Worm (Caenorhabditis elegans) whole organism, L3 larva: ENCODE data around the gene sgt-1.
"Not testable (repeated sequence)": the region's sequence is repeated elsewhere in the genome, so short reads cannot be mapped to it uniquely, and the experiment has no call there.

Experiments used
- R02D3.7 ChIP-seq: fragments of 150-350 bp; optimal IDR thresholded peaks from 2 replicates; lab custom pipeline; 2014; ENCODE audit warnings: missing biosample characterization, missing genetic modification characterization
- ZK546.5 ChIP-seq: sonication (generic microtip); optimal IDR thresholded peaks from 2 replicates; lab custom pipeline; 2017; ENCODE audit warnings: missing biosample characterization, missing genetic modification characterization
- aly-2 ChIP-seq: fragments of 150-350 bp; optimal IDR thresholded peaks from 2 replicates; lab custom pipeline; 2014; ENCODE audit warnings: missing biosample characterization, missing genetic modification characterization
- ceh-16 ChIP-seq: sonication (generic microtip); optimal IDR thresholded peaks from 2 replicates; lab custom pipeline; 2017; ENCODE audit warnings: missing biosample characterization, missing genetic modification characterization
- ceh-28 ChIP-seq: fragments of 150-350 bp; optimal IDR thresholded peaks from 2 replicates; lab custom pipeline; 2014; ENCODE audit warnings: missing biosample characterization, missing genetic modification reagents, missing genetic modification characterization
- ceh-9 ChIP-seq: sonication (generic microtip); optimal IDR thresholded peaks from 2 replicates; lab custom pipeline; 2018; ENCODE audit warnings: missing biosample characterization, missing genetic modification characterization
- egl-27 ChIP-seq: sonication (generic microtip); optimal IDR thresholded peaks from 4 replicates; lab custom pipeline; 2017; ENCODE audit warnings: missing biosample characterization, missing genetic modification reagents, missing genetic modification characterization
- egl-5 ChIP-seq: fragments of 150-350 bp; optimal IDR thresholded peaks from 2 replicates; lab custom pipeline; 2017; ENCODE audit warnings: missing biosample characterization, missing genetic modification reagents, missing genetic modification characterization, inconsistent platforms
- elt-1 ChIP-seq: fragments of 150-350 bp; optimal IDR thresholded peaks from 2 replicates; lab custom pipeline; 2014; ENCODE audit warnings: missing biosample characterization, missing genetic modification characterization
- elt-2 ChIP-seq: sonication (generic microtip); optimal IDR thresholded peaks from 2 replicates; lab custom pipeline; 2016; ENCODE audit warnings: missing genetic modification reagents, mild to moderate bottlenecking, missing genetic modification characterization, missing compliant biosample characterization
- fkh-10 ChIP-seq: sonication (generic microtip); optimal IDR thresholded peaks from 2 replicates; lab custom pipeline; 2017; ENCODE audit warnings: missing biosample characterization, missing genetic modification reagents, missing genetic modification characterization
- fkh-2 ChIP-seq: fragments of 150-350 bp; optimal IDR thresholded peaks from 2 replicates; lab custom pipeline; 2014; ENCODE audit warnings: missing biosample characterization, missing genetic modification reagents, missing genetic modification characterization
- hmg-11 ChIP-seq: sonication (generic microtip); optimal IDR thresholded peaks from 2 replicates; lab custom pipeline; 2016; ENCODE audit warnings: missing genetic modification characterization, missing compliant biosample characterization
- jun-1 ChIP-seq: fragments of 150-350 bp; optimal IDR thresholded peaks from 2 replicates; lab custom pipeline; 2014; ENCODE audit warnings: missing biosample characterization, missing genetic modification reagents, missing genetic modification characterization
- lin-15B ChIP-seq: fragments of 150-350 bp; optimal IDR thresholded peaks from 2 replicates; lab custom pipeline; 2014; ENCODE audit warnings: missing biosample characterization, missing genetic modification characterization
- lin-39 ChIP-seq: fragments of 150-350 bp; optimal IDR thresholded peaks from 2 replicates; lab custom pipeline; 2018; ENCODE audit warnings: missing biosample characterization, missing genetic modification reagents, missing genetic modification characterization
- lsy-12 ChIP-seq: sonication (generic microtip); optimal IDR thresholded peaks from 2 replicates; lab custom pipeline; 2016; ENCODE audit warnings: mild to moderate bottlenecking, missing genetic modification characterization, missing compliant biosample characterization
- mdl-1 ChIP-seq: fragments of 150-350 bp; optimal IDR thresholded peaks from 2 replicates; lab custom pipeline; 2014; ENCODE audit warnings: missing biosample characterization, missing genetic modification characterization
- nfya-1 ChIP-seq: sonication (generic microtip); optimal IDR thresholded peaks from 2 replicates; lab custom pipeline; 2017; ENCODE audit warnings: missing genetic modification characterization, mild to moderate bottlenecking, missing compliant biosample characterization, antibody characterized with exemption, moderate library complexity; ENCODE audit not compliant: insufficient read depth
- nhr-11 ChIP-seq: fragments of 150-350 bp; optimal IDR thresholded peaks from 2 replicates; lab custom pipeline; 2014; ENCODE audit warnings: missing biosample characterization, missing genetic modification characterization
- nhr-12 ChIP-seq: fragments of 150-350 bp; optimal IDR thresholded peaks from 2 replicates; lab custom pipeline; 2014; ENCODE audit warnings: missing biosample characterization, missing genetic modification characterization
- nhr-23 ChIP-seq: fragments of 150-350 bp; optimal IDR thresholded peaks from 2 replicates; lab custom pipeline; 2014; ENCODE audit warnings: missing biosample characterization, missing genetic modification reagents, missing genetic modification characterization
- nhr-237 ChIP-seq: fragments of 150-350 bp; optimal IDR thresholded peaks from 2 replicates; lab custom pipeline; 2014; ENCODE audit warnings: missing biosample characterization, missing genetic modification characterization
- nhr-25 ChIP-seq: sonication (generic microtip); optimal IDR thresholded peaks from 2 replicates; lab custom pipeline; 2017; ENCODE audit warnings: missing biosample characterization, missing genetic modification characterization
- nhr-28 ChIP-seq: fragments of 150-350 bp; optimal IDR thresholded peaks from 2 replicates; lab custom pipeline; 2014; ENCODE audit warnings: missing biosample characterization, missing genetic modification characterization
- nhr-43 ChIP-seq: sonication (generic microtip); optimal IDR thresholded peaks from 2 replicates; lab custom pipeline; 2016; ENCODE audit warnings: mild to moderate bottlenecking, missing genetic modification characterization, missing compliant biosample characterization; ENCODE audit not compliant: poor library complexity, severe bottlenecking
- nhr-67 ChIP-seq: fragments of 150-350 bp; optimal IDR thresholded peaks from 2 replicates; lab custom pipeline; 2014; ENCODE audit warnings: missing biosample characterization, missing genetic modification characterization
- nhr-77 ChIP-seq: fragments of 150-350 bp; optimal IDR thresholded peaks from 2 replicates; lab custom pipeline; 2014; ENCODE audit warnings: missing biosample characterization, missing genetic modification characterization
- pha-4 ChIP-seq: fragments of 150-350 bp; optimal IDR thresholded peaks from 2 replicates; lab custom pipeline; 2014; ENCODE audit warnings: missing biosample characterization, missing genetic modification reagents, missing genetic modification characterization
- pqm-1 ChIP-seq: fragments of 150-350 bp; optimal IDR thresholded peaks from 2 replicates; lab custom pipeline; 2017; ENCODE audit warnings: missing biosample characterization, missing genetic modification characterization, inconsistent platforms
- sea-2 ChIP-seq: fragments of 150-350 bp; sonication (generic microtip); optimal IDR thresholded peaks from 4 replicates; lab custom pipeline; 2014; ENCODE audit warnings: missing biosample characterization, missing genetic modification reagents, missing genetic modification characterization
- skn-1 ChIP-seq: fragments of 150-350 bp; optimal IDR thresholded peaks from 2 replicates; lab custom pipeline; 2014; ENCODE audit warnings: missing biosample characterization, missing genetic modification characterization
- snpc-4 ChIP-seq: fragments of 150-350 bp; optimal IDR thresholded peaks from 2 replicates; lab custom pipeline; 2014; ENCODE audit warnings: missing biosample characterization, missing genetic modification characterization
- tbx-2 ChIP-seq: sonication (generic microtip); optimal IDR thresholded peaks from 2 replicates; lab custom pipeline; 2016; ENCODE audit warnings: mild to moderate bottlenecking, missing genetic modification characterization, missing compliant biosample characterization
- unc-62 ChIP-seq: fragments of 150-350 bp; sonication (generic microtip); optimal IDR thresholded peaks from 4 replicates; lab custom pipeline; 2014; ENCODE audit warnings: missing biosample characterization, missing genetic modification reagents, missing genetic modification characterization
- zag-1 ChIP-seq: fragments of 150-350 bp; optimal IDR thresholded peaks from 2 replicates; lab custom pipeline; 2014; ENCODE audit warnings: missing biosample characterization, missing genetic modification characterization
- ztf-11 ChIP-seq: fragments of 150-350 bp; optimal IDR thresholded peaks from 2 replicates; lab custom pipeline; 2014; ENCODE audit warnings: missing biosample characterization, missing genetic modification characterization
- ztf-4 ChIP-seq: fragments of 150-350 bp; optimal IDR thresholded peaks from 2 replicates; lab custom pipeline; 2014; ENCODE audit warnings: missing biosample characterization, missing genetic modification characterization

The sgt-1 gene

DNA sequence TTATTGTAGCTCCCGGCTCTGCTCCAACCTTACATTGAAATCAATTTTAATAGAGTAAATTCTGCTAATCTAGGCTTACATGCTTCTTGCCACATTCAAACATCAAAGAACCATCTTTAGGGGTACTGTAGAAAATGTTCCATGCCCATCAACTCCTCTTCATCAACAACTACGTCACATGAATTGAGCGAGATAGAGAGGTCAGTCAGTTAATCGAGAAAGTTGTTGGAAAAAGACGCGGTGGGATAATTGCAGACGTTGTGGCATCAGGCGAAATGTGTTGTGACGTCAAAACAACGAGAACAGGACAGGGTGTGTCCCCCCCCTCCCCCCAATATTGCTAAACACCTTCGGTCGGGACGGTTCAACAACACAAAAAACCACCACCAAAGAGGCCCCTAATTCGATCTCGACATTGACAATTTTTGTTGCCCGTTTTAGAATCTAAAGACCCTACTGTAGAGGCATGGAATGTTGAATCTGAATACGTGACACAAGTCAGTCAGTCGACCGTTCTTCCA, 15.0 kb upstream of the sgt-1 start:
- TF ChIP-seq nhr-25 (tag; lab: Kevin White, UChicago) (peak; percentile 32), egl-27 (tag; lab: Kevin White, UChicago) (no peak)

DNA sequence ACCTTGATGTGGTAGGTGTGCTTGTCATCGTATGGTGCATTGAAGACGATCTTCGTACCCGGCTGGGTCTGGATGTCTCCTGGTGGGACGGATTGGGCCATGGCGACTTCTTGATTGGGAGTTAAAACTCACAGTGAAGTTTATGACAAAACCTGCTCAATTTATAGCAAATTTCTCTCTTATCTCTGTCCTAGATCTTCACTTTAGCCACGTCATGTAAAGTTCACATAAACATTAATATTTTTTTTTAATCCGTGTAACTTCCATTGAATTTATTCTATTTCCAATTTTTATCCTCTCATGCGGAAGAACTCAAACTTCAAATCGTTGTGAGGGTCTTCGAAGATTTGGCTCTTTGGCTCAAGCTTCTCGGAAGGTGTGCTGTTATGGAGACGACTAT, 12.9 kb upstream of the sgt-1 start, which contains the start of gene msp-31:
Gene msp-31 (minus strand): TSS at position 101 of the 400 bp plus-strand sequence.
- TF ChIP-seq ceh-9 (tag; lab: Kevin White, UChicago); fkh-2; nhr-28 (tag; lab: Kevin White, UChicago): not testable (repeated sequence)

DNA sequence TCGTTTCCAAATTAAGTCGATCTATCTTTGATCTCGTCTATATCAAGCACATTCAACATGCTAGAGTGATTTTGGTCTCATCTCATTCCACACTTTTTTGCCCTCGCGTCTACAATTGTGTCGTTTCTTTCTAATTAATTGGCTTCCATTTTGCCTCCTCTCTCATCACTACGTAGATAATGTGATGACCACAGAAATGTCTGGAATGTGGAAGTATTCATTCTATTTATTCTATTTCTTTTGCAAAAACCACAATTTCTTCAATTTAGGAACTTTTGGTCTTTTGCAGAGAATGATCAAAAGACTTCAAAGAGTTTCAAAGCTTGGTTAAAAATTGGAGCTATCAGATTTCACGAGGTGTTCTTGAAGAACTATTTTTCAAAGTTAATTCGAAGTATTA, 12.0 kb upstream of the sgt-1 start:
- TF ChIP-seq nhr-237 (no peak), ztf-4 (tag; lab: Kevin White, UChicago) (no peak), lin-39 (tag; lab: Kevin White, UChicago) (no peak), snpc-4 (tag; lab: Kevin White, UChicago) (no peak), nhr-23 (tag; lab: Kevin White, UChicago) (no peak), ceh-28 (tag; lab: Kevin White, UChicago) (no peak), lsy-12 (no peak), nhr-43 (tag; lab: Kevin White, UChicago) (no peak), mdl-1 (tag; lab: Kevin White, UChicago) (no peak), lin-15B (no peak), jun-1 (tag; lab: Kevin White, UChicago) (no peak), elt-2 (no peak), pqm-1 (tag; lab: Kevin White, UChicago) (no peak), ztf-11 (tag; lab: Kevin White, UChicago) (no peak), sea-2 (GFP tag; lab: Kevin White, UChicago) (no peak), elt-1 (no peak), pha-4 (no peak), nhr-12 (no peak)

DNA sequence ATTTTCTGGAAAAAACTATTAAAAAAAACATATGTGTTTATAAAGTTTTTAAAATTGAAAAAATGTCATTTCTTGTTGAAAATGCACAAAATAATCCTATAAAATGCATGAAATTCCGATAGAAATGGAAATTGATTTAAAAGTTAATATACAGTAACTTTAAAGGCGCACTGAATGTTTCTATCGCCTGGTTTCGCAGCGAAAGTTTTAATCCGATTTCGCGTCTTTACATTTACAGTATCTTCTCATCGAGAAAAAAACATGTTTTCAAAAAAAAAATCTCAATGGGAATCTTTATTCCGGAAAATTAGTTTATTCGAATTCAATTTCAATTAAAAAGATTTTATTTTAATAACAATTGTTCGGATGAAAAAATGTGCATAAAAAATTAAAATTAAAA, 10.6 kb upstream of the sgt-1 start, which contains the start of gene R05F9.11:
Gene R05F9.11 (minus strand): TSS at position 5 of the 400 bp plus-strand sequence.
- TF ChIP-seq unc-62 (GFP tag; lab: Kevin White, UChicago) (no peak), elt-2 (peak; percentile 13)

DNA sequence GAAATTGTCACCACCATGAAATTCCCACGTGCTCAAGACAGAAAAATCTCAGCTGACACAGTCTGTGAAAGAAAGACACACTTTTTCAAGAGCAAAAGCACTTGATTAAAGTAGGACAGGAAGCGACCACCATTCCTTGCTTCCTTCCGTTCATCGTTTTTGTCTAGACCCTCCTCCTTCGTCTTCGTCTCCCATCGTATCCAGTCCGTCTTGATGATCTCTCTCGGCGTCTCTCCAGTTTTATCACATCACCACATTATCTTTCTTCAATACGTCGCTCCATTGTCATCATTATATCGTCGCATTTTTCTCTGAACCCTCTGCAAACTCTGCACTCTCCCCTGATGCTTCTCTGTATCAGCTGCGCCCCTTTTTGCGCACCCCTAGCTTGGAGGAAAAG, 4.6 kb upstream of the sgt-1 start:
- TF ChIP-seq nhr-12 (no peak), tbx-2 (tag; lab: Kevin White, UChicago) (peak; percentile 5), lin-15B (no peak), aly-2 (tag; lab: Kevin White, UChicago) (no peak), nhr-23 (tag; lab: Kevin White, UChicago) (peak; percentile 26), nhr-25 (tag; lab: Kevin White, UChicago) (no peak), nhr-67 (tag; lab: Kevin White, UChicago) (no peak), R02D3.7 (tag; lab: Kevin White, UChicago) (no peak), ceh-16 (tag; lab: Kevin White, UChicago) (no peak), egl-5 (peak; percentile 88), elt-2 (peak; percentile 22), skn-1 (peak; percentile 93), nhr-237 (no peak), pha-4 (no peak), zag-1 (tag; lab: Kevin White, UChicago) (no peak), nhr-77 (no peak), fkh-10 (GFP tag; lab: Kevin White, UChicago) (no peak), mdl-1 (tag; lab: Kevin White, UChicago) (no peak), nhr-11 (tag; lab: Kevin White, UChicago) (no peak), lin-39 (tag; lab: Kevin White, UChicago) (peak; percentile 25), hmg-11 (no peak), ceh-28 (tag; lab: Kevin White, UChicago) (no peak), nfya-1 (tag; lab: Kevin White, UChicago) (peak; percentile 48), nhr-28 (tag; lab: Kevin White, UChicago) (no peak), egl-27 (tag; lab: Kevin White, UChicago) (no peak), unc-62 (GFP tag; lab: Kevin White, UChicago) (no peak), ZK546.5 (tag; lab: Kevin White, UChicago) (no peak), ztf-11 (tag; lab: Kevin White, UChicago) (no peak)
